Worm (Caenorhabditis elegans): ENCODE measurements around the gene memi-1.

Gene memi-1

DNA sequence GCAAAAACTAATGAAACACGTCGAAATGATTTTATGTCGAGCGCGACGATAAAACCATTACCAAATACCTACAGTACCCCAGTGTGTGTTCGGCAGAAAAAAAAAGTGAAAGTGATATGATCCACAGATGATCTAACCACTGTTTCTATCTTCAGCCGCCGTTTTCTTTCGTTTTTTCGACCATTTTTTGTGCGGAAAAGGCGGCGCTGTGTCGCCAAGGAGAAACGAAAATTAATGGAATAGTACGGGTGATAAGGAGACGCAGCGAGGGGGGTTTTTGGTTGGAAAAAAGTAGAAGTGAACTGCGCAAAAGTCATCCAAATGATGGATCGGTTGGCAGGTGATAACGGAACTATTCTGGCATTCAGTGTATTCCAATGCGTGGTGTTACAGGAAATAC is 34.9 kb upstream of the memi-1 start:
- no peak for TF ChIP-seq nhr-111 (GFP tag; optimal IDR thresholded peaks at IDR 0.05)
- TF ChIP-seq cey-2 (tag; optimal IDR thresholded peaks at IDR 0.05; ENCODE audit: borderline replicate concordance, insufficient read depth): peak; percentile 48
- TF ChIP-seq hlh-11 (tag; optimal IDR thresholded peaks at IDR 0.05): peak; percentile 37
- peak; percentile 12 for TF ChIP-seq nhr-28 (tag; optimal IDR thresholded peaks at IDR 0.05)
- no peak for TF ChIP-seq T20F7.1 (GFP tag; optimal IDR thresholded peaks at IDR 0.05)
- TF ChIP-seq nhr-48 (tag; optimal IDR thresholded peaks at IDR 0.05): peak; percentile 29
- no peak for TF ChIP-seq lir-3 (tag; optimal IDR thresholded peaks at IDR 0.05)
- TF ChIP-seq mxl-3 (GFP tag; optimal IDR thresholded peaks at IDR 0.05): peak; percentile 8
- 0 out of 2 replicates have a peak, but pooled peaks have one; percentile 44 for TF ChIP-seq tra-1 (GFP tag; IDR thresholded peaks at IDR 0.05)
- TF ChIP-seq saeg-2 (GFP tag; IDR thresholded peaks at IDR 0.05): no peak
- TF ChIP-seq zfp-3 (GFP tag; conservative IDR thresholded peaks at IDR 0.05): no peak

DNA sequence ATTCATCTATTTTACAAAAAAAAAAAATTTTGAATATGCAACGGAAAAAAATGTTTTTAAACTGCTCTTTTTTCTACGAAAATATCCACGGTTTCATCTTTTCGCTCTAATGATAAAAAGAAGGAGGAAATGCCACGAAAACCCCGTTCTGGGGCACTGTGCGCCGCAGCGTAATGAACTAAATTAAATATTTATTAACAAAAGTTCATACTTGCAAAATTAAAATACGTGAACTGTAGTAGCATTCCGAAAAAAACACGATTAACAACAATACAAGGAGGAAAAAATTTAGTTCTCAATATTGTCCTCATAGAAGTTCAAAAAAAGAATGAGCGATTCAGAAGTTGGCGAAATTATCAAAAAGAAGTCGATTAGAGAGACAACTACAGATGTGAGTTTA is 29.2 kb upstream of the memi-1 start, which contains the start of gene R11E3.1:
Gene R11E3.1, plus strand, starts transcription at position 301 of the 400 bp plus-strand sequence.
- TF ChIP-seq T26A8.4 (GFP tag; IDR thresholded peaks at IDR 0.05): no peak
- TF ChIP-seq unc-62 (GFP tag; optimal IDR thresholded peaks at IDR 0.05 in 1 of 2): no peak
- TF ChIP-seq unc-62 (tag; optimal IDR thresholded peaks at IDR 0.05): no peak
- TF ChIP-seq duxl-1 (tag; optimal IDR thresholded peaks at IDR 0.05; ENCODE audit: poor library complexity): no peak
- TF ChIP-seq nhr-11 (tag; optimal IDR thresholded peaks at IDR 0.05): no peak
- no peak for TF ChIP-seq mdl-1 (tag; optimal IDR thresholded peaks at IDR 0.05)
- TF ChIP-seq php-3 (GFP tag; IDR thresholded peaks at IDR 0.05): no peak
- no peak for TF ChIP-seq rbr-2 (tag; optimal IDR thresholded peaks at IDR 0.05)
- TF ChIP-seq zag-1 (tag; optimal IDR thresholded peaks at IDR 0.05): no peak
- no peak for TF ChIP-seq Y75B8A.6 (GFP tag; IDR thresholded peaks at IDR 0.05)
- TF ChIP-seq snpc-4 (tag; optimal IDR thresholded peaks at IDR 0.05): no peak
- TF ChIP-seq pha-4 (GFP tag; IDR thresholded peaks at IDR 0.05): no peak
- TF ChIP-seq pha-4 (tag; optimal IDR thresholded peaks at IDR 0.05): no peak
- TF ChIP-seq ceh-82 (tag; optimal IDR thresholded peaks at IDR 0.05): no peak

- TF ChIP-seq lin-38 (GFP tag; IDR thresholded peaks at IDR 0.05) (no peak), unc-62 (GFP tag; optimal IDR thresholded peaks at IDR 0.05 in 1 of 2) (peak in 1 of 2 experiments; percentile 92), unc-62 (tag; optimal IDR thresholded peaks at IDR 0.05) (no peak), mes-2 (tag; optimal IDR thresholded peaks at IDR 0.05; ENCODE audit: poor library complexity, severe bottlenecking) (peak; percentile 35), hlh-30 (tag; optimal IDR thresholded peaks at IDR 0.05; ENCODE audit: insufficient read depth) (peak; percentile 67), nhr-77 (tag; optimal IDR thresholded peaks at IDR 0.05) (peak; percentile 83), mxl-3 (GFP tag; optimal IDR thresholded peaks at IDR 0.05) (peak; percentile 45), nhr-28 (tag; optimal IDR thresholded peaks at IDR 0.05) (peak; percentile 98), mep-1 (tag; optimal IDR thresholded peaks at IDR 0.05) (peak; percentile 45), lin-39 (tag; optimal IDR thresholded peaks at IDR 0.05) (no peak), spr-3 (GFP tag; optimal IDR thresholded peaks at IDR 0.05) (no peak), dve-1 (tag; optimal IDR thresholded peaks at IDR 0.05; ENCODE audit: insufficient read depth) (peak; percentile 81), nhr-102 (tag; optimal IDR thresholded peaks at IDR 0.05) (peak; percentile 7), dmd-6 (GFP tag; IDR thresholded peaks at IDR 0.05) (peak; percentile 72), hmg-1.1 (GFP tag; IDR thresholded peaks at IDR 0.05) (0 out of 2 replicates have a peak, but pooled peaks have one; percentile 17), hif-1 (tag; optimal IDR thresholded peaks at IDR 0.05) (peak in 1 of 2 experiments; percentile 33), ztf-7 (tag; optimal IDR thresholded peaks at IDR 0.05) (peak; percentile 14), lsy-2 (tag; optimal IDR thresholded peaks at IDR 0.05) (peak in 1 of 2 experiments; percentile 59), mdl-1 (tag; optimal IDR thresholded peaks at IDR 0.05) (peak in 1 of 2 experiments; percentile 86), ces-1 (GFP tag; optimal IDR thresholded peaks at IDR 0.05) (no peak), pha-4 (GFP tag; IDR thresholded peaks at IDR 0.05) (no peak), pha-4 (tag; optimal IDR thresholded peaks at IDR 0.05) (peak; percentile 26), hlh-11 (tag; optimal IDR thresholded peaks at IDR 0.05) (peak; percentile 80), Y5F2A.4 (GFP tag; optimal IDR thresholded peaks at IDR 0.05) (no peak), nhr-48 (tag; optimal IDR thresholded peaks at IDR 0.05) (peak; percentile 63), daf-16 (GFP tag; optimal IDR thresholded peaks at IDR 0.05) (no peak), daf-16 (tag; optimal IDR thresholded peaks at IDR 0.05) (peak; percentile 97), nhr-10 (tag; optimal IDR thresholded peaks at IDR 0.05) (no peak)
These were observed 28.1 kb upstream of the memi-1 start, which contains the start of gene nhr-104 for ce11 chrIV:4788332-4788731. Gene nhr-104, minus strand, starts transcription at chrIV:4788692.
